Fruit fly (Drosophila melanogaster): ENCODE data around the gene CG3108.

Gene CG3108

dm6 chrX:5744992-5745732, 36.3 kb downstream of the CG3108 start (continued):
- TF ChIP-seq CG6791 (GFP tag; IDR thresholded peaks at IDR 0.05; ENCODE audit: partially characterized antibody) = peak; percentile 21; the same call in 2 of the 3 replicates
- no peak for TF ChIP-seq toy (GFP tag; IDR thresholded peaks at IDR 0.05)
- no peak for TF ChIP-seq CG31224 (GFP tag; IDR thresholded peaks at IDR 0.05)
- peak; percentile 29; the same call in 1 of the 3 replicates for TF ChIP-seq ci (GFP tag; IDR thresholded peaks at IDR 0.05)
- TF ChIP-seq slbo (GFP tag; IDR thresholded peaks at IDR 0.05) = peak; percentile 61
- TF ChIP-seq HLHmδ (GFP tag; optimal IDR thresholded peaks at IDR 0.05) = no peak
- 0 out of 2 replicates have a peak, but pooled peaks have one; percentile 7 for TF ChIP-seq CG14014 (GFP tag; IDR thresholded peaks at IDR 0.05)
- peak; percentile 27 for TF ChIP-seq Dip3 (GFP tag; optimal IDR thresholded peaks at IDR 0.05)
- peak; percentile 46 for TF ChIP-seq bbx (GFP tag; IDR thresholded peaks at IDR 0.05; ENCODE audit: partially characterized antibody)
- peak; percentile 33 for TF ChIP-seq pho (GFP tag; optimal IDR thresholded peaks at IDR 0.05)
- 0 out of 2 replicates have a peak, but pooled peaks have one; percentile 18 for TF ChIP-seq CG31441 (GFP tag; IDR thresholded peaks at IDR 0.05)
- peak; percentile 69 for TF ChIP-seq Sry-δ (GFP tag; optimal IDR thresholded peaks at IDR 0.05)
- no peak for TF ChIP-seq unpg (GFP tag; optimal IDR thresholded peaks at IDR 0.05)
- TF ChIP-seq CG2116 (GFP tag; optimal IDR thresholded peaks at IDR 0.05) = no peak
- TF ChIP-seq klu (GFP tag; IDR thresholded peaks at IDR 0.05) = no peak
- TF ChIP-seq MBD-R2 (GFP tag; IDR thresholded peaks at IDR 0.05) = peak; percentile 14; the same call in 1 of the 2 replicates
- TF ChIP-seq Hsf (GFP tag; optimal IDR thresholded peaks at IDR 0.05) = peak; percentile 3
- TF ChIP-seq CG1602 (GFP tag; optimal IDR thresholded peaks at IDR 0.05) = peak; percentile 17
- TF ChIP-seq CG17612 (GFP tag; IDR thresholded peaks at IDR 0.05) = no peak
- peak; percentile 12 for TF ChIP-seq tin (GFP tag; optimal IDR thresholded peaks at IDR 0.05)
- TF ChIP-seq Meics (GFP tag; optimal IDR thresholded peaks at IDR 0.05) = peak; percentile 17
- 0 out of 2 replicates have a peak, but pooled peaks have one; percentile 43 for TF ChIP-seq sna (GFP tag; IDR thresholded peaks at IDR 0.05; ENCODE audit: partially characterized antibody)
- peak; percentile 31 for TF ChIP-seq CG18476 (GFP tag; optimal IDR thresholded peaks at IDR 0.05)
- 0 out of 2 replicates have a peak, but pooled peaks have one; percentile 7 for TF ChIP-seq vvl (GFP tag; IDR thresholded peaks at IDR 0.05)
- peak; percentile 50 for TF ChIP-seq mam (GFP tag; optimal IDR thresholded peaks at IDR 0.05)

dm6 chrX:5744277-5744846, 37.1 kb downstream of the CG3108 start:
- peak; percentile 50; the same call in 1 of the 2 replicates for TF ChIP-seq CG7372 (GFP tag; IDR thresholded peaks at IDR 0.05)
- no peak for TF ChIP-seq CG12299 (tag; optimal IDR thresholded peaks at IDR 0.05)
- TF ChIP-seq repo (GFP tag; optimal IDR thresholded peaks at IDR 0.05) = no peak
- no peak for TF ChIP-seq salm (tag; optimal IDR thresholded peaks at IDR 0.05)
- TF ChIP-seq CG15696 (tag; optimal IDR thresholded peaks at IDR 0.05) = no peak
- TF ChIP-seq CG15479 (GFP tag; optimal IDR thresholded peaks at IDR 0.05) = peak; percentile 84
- TF ChIP-seq CG8290 (GFP tag; optimal IDR thresholded peaks at IDR 0.05) = no peak
- TF ChIP-seq CG8290 (tag; optimal IDR thresholded peaks at IDR 0.05) = peak in 1 of 2 experiments; percentile 65
- TF ChIP-seq CG15514 (GFP tag; optimal IDR thresholded peaks at IDR 0.05) = no peak
- TF ChIP-seq CG3163 (GFP tag; optimal IDR thresholded peaks at IDR 0.05) = peak; percentile 83
- TF ChIP-seq Dip2 (GFP tag; IDR thresholded peaks at IDR 0.05) = no peak
- no peak for TF ChIP-seq wek (GFP tag; optimal IDR thresholded peaks at IDR 0.05)
- TF ChIP-seq GATAe (GFP tag; conservative IDR thresholded peaks at IDR 0.05) = no peak
- TF ChIP-seq pfk (GFP tag; optimal IDR thresholded peaks at IDR 0.05) = peak; percentile 99
- TF ChIP-seq ato (GFP tag; IDR thresholded peaks at IDR 0.05; ENCODE audit: partially characterized antibody) = no peak
- no peak for TF ChIP-seq CG31224 (GFP tag; IDR thresholded peaks at IDR 0.05)
- TF ChIP-seq bbx (GFP tag; IDR thresholded peaks at IDR 0.05; ENCODE audit: partially characterized antibody) = no peak
- peak; percentile 90 for TF ChIP-seq grn (GFP tag; optimal IDR thresholded peaks at IDR 0.05)
- no peak for TF ChIP-seq Scr (GFP tag; IDR thresholded peaks at IDR 0.05; ENCODE audit: partially characterized antibody)
- peak; percentile 39 for TF ChIP-seq CG11504 (tag; optimal IDR thresholded peaks at IDR 0.05)
- 0 out of 4 replicates have a peak, but pooled peaks have one; percentile 29 for TF ChIP-seq chinmo (GFP tag; IDR thresholded peaks at IDR 0.05; ENCODE audit: partially characterized antibody)
- peak; percentile 60 for TF ChIP-seq cg (GFP tag; optimal IDR thresholded peaks at IDR 0.05)
- no peak for TF ChIP-seq CG7745 (tag; optimal IDR thresholded peaks at IDR 0.05)
- TF ChIP-seq CG2199 (GFP tag; IDR thresholded peaks at IDR 0.05) = no peak
- no peak for TF ChIP-seq Blimp-1 (GFP tag; optimal IDR thresholded peaks at IDR 0.05)

Data from whole organism, embryonic.